Fruit fly (Drosophila melanogaster): ENCODE results near the gene CG12104.

Gene CG12104

dm6 chr3L:1591692-1592371 lies 10.6 kb downstream of the CG12104 start (continued):
- no peak for TF ChIP-seq bsh (GFP tag; optimal IDR thresholded peaks at IDR 0.05)
- TF ChIP-seq wdn (GFP tag; IDR thresholded peaks at IDR 0.05) = peak; percentile 68
- peak; percentile 66 for TF ChIP-seq onecut (GFP tag; IDR thresholded peaks at IDR 0.05)
- TF ChIP-seq CG7928 (GFP tag; optimal IDR thresholded peaks at IDR 0.05) = peak; percentile 64
- TF ChIP-seq CG10366 (GFP tag; IDR thresholded peaks at IDR 0.05) = no peak
- peak; percentile 78 for TF ChIP-seq CG9817 (tag; optimal IDR thresholded peaks at IDR 0.05)
- TF ChIP-seq Eip74EF (GFP tag; optimal IDR thresholded peaks at IDR 0.05) = peak in 1 of 2 experiments; percentile 46
- TF ChIP-seq H2.0 (GFP tag; IDR thresholded peaks at IDR 0.05) = no peak
- TF ChIP-seq CG3995 (GFP tag; optimal IDR thresholded peaks at IDR 0.05) = peak; percentile 62
- TF ChIP-seq CG12071 (GFP tag; optimal IDR thresholded peaks at IDR 0.05) = peak; percentile 94
- no peak for TF ChIP-seq CG10979 (tag; optimal IDR thresholded peaks at IDR 0.05)
- TF ChIP-seq CG3838 (GFP tag; optimal IDR thresholded peaks at IDR 0.05) = peak; percentile 10
- TF ChIP-seq trh (GFP tag; optimal IDR thresholded peaks at IDR 0.05) = no peak
- no peak for TF ChIP-seq Atf3 (GFP tag; optimal IDR thresholded peaks at IDR 0.05)
- no peak for TF ChIP-seq Stat92E (GFP tag; optimal IDR thresholded peaks at IDR 0.05)
- TF ChIP-seq CG15514 (GFP tag; optimal IDR thresholded peaks at IDR 0.05) = peak; percentile 92
- no peak for TF ChIP-seq inv (GFP tag; IDR thresholded peaks at IDR 0.05; ENCODE audit: partially characterized antibody)
- TF ChIP-seq Dp (GFP tag; optimal IDR thresholded peaks at IDR 0.05) = no peak
- TF ChIP-seq Adf1 (GFP tag; IDR thresholded peaks at IDR 0.05) = peak; percentile 64; the same call in 1 of the 2 replicates
- TF ChIP-seq Doc2 (GFP tag; IDR thresholded peaks at IDR 0.05) = no peak
- TF ChIP-seq aop (GFP tag; IDR thresholded peaks at IDR 0.05) = no peak
- TF ChIP-seq Gsc (GFP tag; IDR thresholded peaks at IDR 0.05) = no peak
- TF ChIP-seq otp (GFP tag; IDR thresholded peaks at IDR 0.05) = 0 out of 3 replicates have a peak, but pooled peaks have one; percentile 9
- no peak for TF ChIP-seq pan (optimal IDR thresholded peaks at IDR 0.05)
- peak in 1 of 2 experiments; percentile 55 for TF ChIP-seq pan (GFP tag; optimal IDR thresholded peaks at IDR 0.05 in 1 of 2, IDR thresholded peaks at IDR 0.05 in 1 of 2)
- peak; percentile 82 for TF ChIP-seq CG10543 (GFP tag; optimal IDR thresholded peaks at IDR 0.05)
- no peak for TF ChIP-seq danr (GFP tag; IDR thresholded peaks at IDR 0.05)
- TF ChIP-seq HmgZ (tag; optimal IDR thresholded peaks at IDR 0.05) = peak; percentile 79
- TF ChIP-seq dysf (GFP tag; IDR thresholded peaks at IDR 0.05) = peak; percentile 43; the same call in 1 of the 3 replicates
- no peak for TF ChIP-seq en (GFP tag; optimal IDR thresholded peaks at IDR 0.05)
- no peak for TF ChIP-seq CG13287 (GFP tag; IDR thresholded peaks at IDR 0.05; ENCODE audit: partially characterized antibody)
- TF ChIP-seq ken (GFP tag; IDR thresholded peaks at IDR 0.05) = no peak
- peak; percentile 1 for TF ChIP-seq CG14710 (tag; optimal IDR thresholded peaks at IDR 0.05)
- no peak for TF ChIP-seq Dfd (GFP tag; optimal IDR thresholded peaks at IDR 0.05)
- TF ChIP-seq CG34422 (GFP tag; IDR thresholded peaks at IDR 0.05) = no peak
- TF ChIP-seq CG16815 (GFP tag; optimal IDR thresholded peaks at IDR 0.05) = no peak
- no peak for TF ChIP-seq peb (GFP tag; IDR thresholded peaks at IDR 0.05)
- TF ChIP-seq Rx (GFP tag; IDR thresholded peaks at IDR 0.05) = no peak

DNA sequence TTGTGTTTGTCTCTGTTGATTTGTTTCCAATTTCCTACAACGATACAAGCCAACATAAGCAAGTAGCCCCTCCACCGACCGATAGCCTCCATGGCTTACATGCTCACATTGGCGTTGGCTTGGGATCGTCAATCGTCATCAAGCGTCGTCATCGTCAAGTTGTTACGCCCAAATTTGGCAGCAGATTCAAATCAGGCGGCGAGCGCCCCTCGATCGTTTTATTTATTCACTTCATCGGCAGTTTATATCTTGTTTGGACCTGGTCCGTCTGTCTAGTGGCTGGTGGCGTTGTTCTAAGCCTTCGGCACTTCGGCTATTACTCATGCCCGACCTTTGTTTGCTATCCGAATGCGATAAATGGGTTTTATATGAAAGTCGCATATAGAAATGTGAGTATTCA lies 12.3 kb downstream of the CG12104 start:
- TF ChIP-seq CG12071 (GFP tag; optimal IDR thresholded peaks at IDR 0.05) (no peak), grn (GFP tag; optimal IDR thresholded peaks at IDR 0.05) (peak; percentile 22), CG13894 (tag; optimal IDR thresholded peaks at IDR 0.05) (peak; percentile 85), CG12769 (tag; optimal IDR thresholded peaks at IDR 0.05) (peak; percentile 49), Deaf1 (tag; optimal IDR thresholded peaks at IDR 0.05) (peak; percentile 17), crol (GFP tag; IDR thresholded peaks at IDR 0.05) (0 out of 2 replicates have a peak, but pooled peaks have one; percentile 8), CG15269 (tag; optimal IDR thresholded peaks at IDR 0.05) (peak; percentile 57), sd (tag; optimal IDR thresholded peaks at IDR 0.05) (peak; percentile 52), HmgD (GFP tag; optimal IDR thresholded peaks at IDR 0.05) (no peak), row (GFP tag; IDR thresholded peaks at IDR 0.05) (no peak), chinmo (GFP tag; IDR thresholded peaks at IDR 0.05; ENCODE audit: partially characterized antibody) (peak; percentile 83; the same call in 3 of the 4 replicates), CG6272 (GFP tag; IDR thresholded peaks at IDR 0.05) (no peak), CG8290 (GFP tag; optimal IDR thresholded peaks at IDR 0.05) (no peak), CG8290 (tag; optimal IDR thresholded peaks at IDR 0.05) (peak in 1 of 2 experiments; percentile 8), tx (GFP tag; optimal IDR thresholded peaks at IDR 0.05) (no peak), CG14710 (tag; optimal IDR thresholded peaks at IDR 0.05) (no peak)
